Worm (Caenorhabditis elegans) whole organism, L2 larva: ENCODE results near the gene F34H10.1.

Source experiments
- R02D3.7 ChIP-seq: fragments of 150-350 bp; optimal IDR thresholded peaks from 2 replicates; lab custom pipeline; 2014; ENCODE audit warnings: missing biosample characterization, missing genetic modification characterization
- Y55F3AM.14 ChIP-seq: fragments of 200-800 bp; sonication (Bioruptor generic); optimal IDR thresholded peaks from 2 replicates; lab custom pipeline; 2018; ENCODE audit warnings: mild to moderate bottlenecking, missing genetic modification characterization, missing compliant biosample characterization
- blmp-1 ChIP-seq: sonication (generic microtip); optimal IDR thresholded peaks from 2 replicates; lab custom pipeline; 2017; ENCODE audit warnings: missing genetic modification characterization, mild to moderate bottlenecking, missing compliant biosample characterization, antibody characterized with exemption, moderate library complexity; ENCODE audit not compliant: insufficient read depth
- ceh-82 ChIP-seq: fragments of 150-350 bp; optimal IDR thresholded peaks from 2 replicates; lab custom pipeline; 2014; ENCODE audit warnings: missing biosample characterization, missing genetic modification characterization
- dmd-4 ChIP-seq: sonication (generic microtip); optimal IDR thresholded peaks from 2 replicates; lab custom pipeline; 2017; ENCODE audit warnings: missing biosample characterization, missing genetic modification characterization
- elt-3 ChIP-seq: sonication (generic microtip); optimal IDR thresholded peaks from 2 replicates; lab custom pipeline; 2017; ENCODE audit warnings: missing biosample characterization, missing genetic modification characterization
- fos-1 ChIP-seq: fragments of 150-350 bp; optimal IDR thresholded peaks from 2 replicates; lab custom pipeline; 2014; ENCODE audit warnings: missing biosample characterization, missing genetic modification characterization
- gmeb-1 ChIP-seq: fragments of 150-350 bp; optimal IDR thresholded peaks from 2 replicates; lab custom pipeline; 2014; ENCODE audit warnings: missing biosample characterization, missing genetic modification characterization
- lin-39 ChIP-seq: fragments of 150-350 bp; optimal IDR thresholded peaks from 2 replicates; lab custom pipeline; 2014; ENCODE audit warnings: missing biosample characterization, missing genetic modification reagents, missing genetic modification characterization
- lsy-2 ChIP-seq, 2 experiments: fragments of 150-350 bp in 1 of 2; sonication (generic microtip) in 1 of 2; optimal IDR thresholded peaks; 2 replicates each; lab custom pipeline; 2014 to 2017; ENCODE audit warnings: missing biosample characterization in 2 of 2, missing genetic modification characterization in 2 of 2
- mbf-1 ChIP-seq: sonication (generic microtip); optimal IDR thresholded peaks from 2 replicates; lab custom pipeline; 2017; ENCODE audit warnings: missing biosample characterization, missing genetic modification characterization
- mdl-1 ChIP-seq, 2 experiments: fragments of 150-350 bp in 1 of 2; sonication (generic microtip) in 1 of 2; optimal IDR thresholded peaks; 2 replicates each; lab custom pipeline; 2017; ENCODE audit warnings: missing biosample characterization in 2 of 2, missing genetic modification characterization in 2 of 2
- nhr-10 ChIP-seq: sonication (generic microtip); optimal IDR thresholded peaks from 2 replicates; lab custom pipeline; 2017; ENCODE audit warnings: missing biosample characterization, missing genetic modification characterization
- nhr-11 ChIP-seq: fragments of 150-350 bp; optimal IDR thresholded peaks from 2 replicates; lab custom pipeline; 2014; ENCODE audit warnings: missing biosample characterization, missing genetic modification characterization
- nhr-129 ChIP-seq: fragments of 150-350 bp; optimal IDR thresholded peaks from 2 replicates; lab custom pipeline; 2014; ENCODE audit warnings: missing biosample characterization, missing genetic modification characterization
- sem-4 ChIP-seq: fragments of 150-350 bp; optimal IDR thresholded peaks from 2 replicates; lab custom pipeline; 2014; ENCODE audit warnings: missing biosample characterization, missing genetic modification reagents, missing genetic modification characterization
- sma-9 ChIP-seq, 2 experiments: fragments of 150-350 bp in 1 of 2; sonication (generic microtip) in 1 of 2; optimal IDR thresholded peaks; 2 replicates each; lab custom pipeline; 2014 to 2016; ENCODE audit warnings: missing genetic modification characterization in 2 of 2, mild to moderate bottlenecking in 1 of 2, missing biosample characterization in 1 of 2, missing compliant biosample characterization in 1 of 2, missing genetic modification reagents in 1 of 2, moderate library complexity in 1 of 2
- snpc-4 ChIP-seq: fragments of 150-350 bp; optimal IDR thresholded peaks from 2 replicates; lab custom pipeline; 2014; ENCODE audit warnings: missing biosample characterization, missing genetic modification characterization
- zag-1 ChIP-seq: fragments of 150-350 bp; optimal IDR thresholded peaks from 2 replicates; lab custom pipeline; 2014; ENCODE audit warnings: missing biosample characterization, missing genetic modification characterization
- ztf-11 ChIP-seq: sonication (generic microtip); optimal IDR thresholded peaks from 2 replicates; lab custom pipeline; 2017; ENCODE audit warnings: missing biosample characterization, missing genetic modification characterization

The F34H10.1 gene

ce11 chrX:9673228-9673627, 47.3 kb downstream of the F34H10.1 start:
- TF ChIP-seq zag-1, result no peak
- no peak for TF ChIP-seq ceh-82
- TF ChIP-seq mbf-1 (tag; lab: Kevin White, UChicago), result no peak
- no peak for TF ChIP-seq mdl-1 (tag; optimal IDR thresholded peaks at IDR 0.05; lab: Kevin White, UChicago)
- TF ChIP-seq lsy-2 (tag; optimal IDR thresholded peaks at IDR 0.05; lab: Kevin White, UChicago), result peak in 1 of 2 experiments; percentile 1
- TF ChIP-seq sem-4 (tag; lab: Kevin White, UChicago), result no peak
- TF ChIP-seq fos-1 (tag; lab: Kevin White, UChicago), result peak; percentile 46
- TF ChIP-seq lin-39 (tag; lab: Kevin White, UChicago), result no peak
- no peak for TF ChIP-seq blmp-1 (tag; lab: Kevin White, UChicago)
- TF ChIP-seq Y55F3AM.14 (GFP tag; lab: Kevin White, UChicago), result no peak
- peak; percentile 24 for TF ChIP-seq sma-9 (GFP tag; optimal IDR thresholded peaks at IDR 0.05; lab: Kevin White, UChicago)
- no peak for TF ChIP-seq sma-9 (tag; optimal IDR thresholded peaks at IDR 0.05; lab: Kevin White, UChicago)
- TF ChIP-seq nhr-10 (tag; lab: Kevin White, UChicago), result no peak

ce11 chrX:9674799-9675198, 48.9 kb downstream of the F34H10.1 start, which contains the start of gene C43C3.4:
Gene C43C3.4, minus strand, starts transcription at chrX:9674899.
- no peak for TF ChIP-seq snpc-4 (tag; lab: Kevin White, UChicago)
- TF ChIP-seq gmeb-1 (tag; lab: Kevin White, UChicago), result no peak
- no peak for TF ChIP-seq ztf-11
- TF ChIP-seq dmd-4, result no peak
- no peak for TF ChIP-seq R02D3.7
- no peak for TF ChIP-seq ceh-82
- no peak for TF ChIP-seq elt-3 (tag; lab: Kevin White, UChicago)
- no peak for TF ChIP-seq lsy-2 (tag; optimal IDR thresholded peaks at IDR 0.05; lab: Kevin White, UChicago)
- TF ChIP-seq zag-1, result no peak
- TF ChIP-seq nhr-129 (tag; lab: Kevin White, UChicago), result no peak

ce11 chrX:9676009-9676408, 50.1 kb downstream of the F34H10.1 start:
- no peak for TF ChIP-seq lsy-2 (tag; optimal IDR thresholded peaks at IDR 0.05; lab: Kevin White, UChicago)
- no peak for TF ChIP-seq dmd-4
- no peak for TF ChIP-seq gmeb-1 (tag; lab: Kevin White, UChicago)
- no peak for TF ChIP-seq nhr-11
- TF ChIP-seq, all 48 proteins: peak for 0
